Fruit fly (Drosophila melanogaster): Measurements from ENCODE around the gene Gba1b.
A peak's percentile ranks its signal among the peaks of the same experiment; 100 is the strongest.

Gene Gba1b

dm6 chr3R:23678349-23679193 lies 26.0 kb upstream of the Gba1b start, which contains the start of gene GILT2 (continued):
- TF ChIP-seq Awh (GFP tag; IDR thresholded peaks at IDR 0.05) (peak; percentile 91), CG14014 (GFP tag; IDR thresholded peaks at IDR 0.05) (peak; percentile 94), CG8924 (tag; optimal IDR thresholded peaks at IDR 0.05) (peak; percentile 92), CG3726 (GFP tag; IDR thresholded peaks at IDR 0.05) (peak; percentile 76; the same call in 2 of the 3 replicates), schlank (tag; optimal IDR thresholded peaks at IDR 0.05) (peak; percentile 53), CG5245 (GFP tag; optimal IDR thresholded peaks at IDR 0.05) (peak; percentile 89), CG16813 (GFP tag; IDR thresholded peaks at IDR 0.05; ENCODE audit: partially characterized antibody) (no peak), tna (GFP tag; IDR thresholded peaks at IDR 0.05; ENCODE audit: partially characterized antibody) (no peak), CG9932 (GFP tag; IDR thresholded peaks at IDR 0.05) (peak; percentile 83), bigmax (GFP tag; optimal IDR thresholded peaks at IDR 0.05) (no peak), CG15479 (GFP tag; optimal IDR thresholded peaks at IDR 0.05) (no peak), CG7928 (GFP tag; optimal IDR thresholded peaks at IDR 0.05) (peak; percentile 47), CG12299 (tag; optimal IDR thresholded peaks at IDR 0.05) (peak; percentile 84), CG2889 (GFP tag; IDR thresholded peaks at IDR 0.05) (peak; percentile 77; the same call in 2 of the 3 replicates), ap (GFP tag; IDR thresholded peaks at IDR 0.05) (peak; percentile 87), CHES-1-like (GFP tag; optimal IDR thresholded peaks at IDR 0.05) (peak; percentile 39), pfk (GFP tag; optimal IDR thresholded peaks at IDR 0.05) (no peak), Ada2b (GFP tag; IDR thresholded peaks at IDR 0.05) (peak; percentile 91), Sry-δ (GFP tag; optimal IDR thresholded peaks at IDR 0.05) (peak; percentile 11), CG7556 (GFP tag; optimal IDR thresholded peaks at IDR 0.05) (peak; percentile 91), Hr78 (GFP tag; optimal IDR thresholded peaks at IDR 0.05) (peak in 1 of 2 experiments; percentile 71), CG3281 (GFP tag; optimal IDR thresholded peaks at IDR 0.05) (peak; percentile 94), Atf6 (GFP tag; IDR thresholded peaks at IDR 0.05) (peak; percentile 96), Oli (tag; optimal IDR thresholded peaks at IDR 0.05) (peak; percentile 92), Dll (GFP tag; IDR thresholded peaks at IDR 0.05; ENCODE audit: partially characterized antibody) (no peak), bab2 (GFP tag; optimal IDR thresholded peaks at IDR 0.05) (peak; percentile 54), shn (GFP tag; optimal IDR thresholded peaks at IDR 0.05) (peak; percentile 28), Atf3 (GFP tag; optimal IDR thresholded peaks at IDR 0.05) (peak; percentile 35), Ets65A (GFP tag) (peak; percentile 1), bcd (GFP tag; optimal IDR thresholded peaks at IDR 0.05) (peak; percentile 92), HLHmδ (GFP tag; optimal IDR thresholded peaks at IDR 0.05) (no peak), az2 (GFP tag; optimal IDR thresholded peaks at IDR 0.05) (peak; percentile 90), CG3407 (GFP tag; optimal IDR thresholded peaks at IDR 0.05) (peak; percentile 79), CG16779 (GFP tag; IDR thresholded peaks at IDR 0.05) (0 out of 2 replicates have a peak, but pooled peaks have one; percentile 32), esg (GFP tag; conservative IDR thresholded peaks at IDR 0.05) (peak; percentile 89), CG42726 (GFP tag; IDR thresholded peaks at IDR 0.05; ENCODE audit: partially characterized antibody) (no peak), Jarid2 (GFP tag; optimal IDR thresholded peaks at IDR 0.05) (peak; percentile 71), CG10565 (GFP tag; optimal IDR thresholded peaks at IDR 0.05) (peak; percentile 37), slou (GFP tag; optimal IDR thresholded peaks at IDR 0.05) (peak; percentile 57), nmo (GFP tag; optimal IDR thresholded peaks at IDR 0.05) (peak; percentile 95), nau (GFP tag; optimal IDR thresholded peaks at IDR 0.05) (no peak), kni (GFP tag; optimal IDR thresholded peaks at IDR 0.05) (peak; percentile 53), zfh2 (GFP tag; optimal IDR thresholded peaks at IDR 0.05) (peak; percentile 6), CG1603 (tag; optimal IDR thresholded peaks at IDR 0.05) (no peak), jigr1 (GFP tag; IDR thresholded peaks at IDR 0.05) (peak; percentile 57; the same call in 2 of the 3 replicates), Gug (GFP tag; IDR thresholded peaks at IDR 0.05) (peak; percentile 81), sd (tag; optimal IDR thresholded peaks at IDR 0.05) (peak; percentile 78), CG12071 (GFP tag; optimal IDR thresholded peaks at IDR 0.05) (peak; percentile 63)
